Fruit fly (Drosophila melanogaster): ENCODE data around the gene Sk1.
A peak's percentile ranks its signal among the peaks of the same experiment; 100 is the strongest.

The Sk1 gene

dm6 chrX:11458912-11459836 lies 16.8 kb downstream of the Sk1 start, which contains the start of gene CG43155:
Gene CG43155, plus strand, starts transcription at chrX:11459786.
- TF ChIP-seq CG8478 (optimal IDR thresholded peaks at IDR 0.05) = no peak
- TF ChIP-seq CTCF (optimal IDR thresholded peaks at IDR 0.05) = peak in 1 of 2 experiments; percentile 4

dm6 chrX:11464047-11464446 lies 21.7 kb downstream of the Sk1 start:
- TF ChIP-seq CG8478 (optimal IDR thresholded peaks at IDR 0.05) (no peak), CTCF (optimal IDR thresholded peaks at IDR 0.05) (no peak)

DNA sequence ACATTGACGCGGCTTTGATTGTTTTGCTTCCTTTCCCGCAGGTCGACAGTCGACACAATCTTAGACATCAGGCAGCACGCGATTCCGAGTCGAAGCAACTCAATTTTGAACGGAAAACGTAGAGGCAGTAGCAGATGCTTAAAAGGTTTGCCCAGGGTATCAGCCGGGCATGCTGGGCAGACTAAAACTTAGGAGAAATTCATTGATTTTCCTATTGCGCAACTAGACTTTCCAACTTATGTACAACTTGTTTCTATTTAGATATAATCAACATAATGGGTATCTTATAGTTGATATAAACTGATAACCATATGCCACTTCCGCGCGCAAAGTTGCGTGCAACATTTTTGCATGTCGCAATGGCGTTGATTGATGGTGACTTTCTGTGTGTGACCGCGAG lies 24.4 kb downstream of the Sk1 start:
- TF ChIP-seq CTCF (optimal IDR thresholded peaks at IDR 0.05) = no peak

- no peak for TF ChIP-seq CTCF (optimal IDR thresholded peaks at IDR 0.05)
- TF ChIP-seq CG8478 (optimal IDR thresholded peaks at IDR 0.05) = no peak
Measured at dm6 chrX:11468304-11468703, 26.0 kb downstream of the Sk1 start.

DNA sequence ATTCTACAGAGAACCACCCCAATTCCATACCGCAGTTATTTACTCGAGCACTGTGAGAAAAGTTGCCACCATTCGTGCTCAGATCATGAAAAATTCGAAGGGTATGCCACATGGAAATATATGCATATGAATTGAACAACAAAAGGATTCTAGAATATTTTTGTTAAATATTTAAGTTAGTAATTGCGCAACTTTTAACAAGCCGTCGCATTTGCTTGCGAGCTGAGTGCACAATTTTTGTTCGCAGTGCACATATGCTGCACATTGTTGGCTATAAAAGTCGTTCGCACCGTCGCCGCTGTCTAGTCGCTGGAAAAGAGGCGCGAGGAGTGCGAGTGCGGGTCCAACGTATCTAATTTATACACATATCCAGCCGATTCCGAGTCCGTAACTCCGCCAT lies 34.4 kb downstream of the Sk1 start, which contains the start of gene Cyp4g15:
Gene Cyp4g15, plus strand, starts transcription at position 301 of the 400 bp plus-strand sequence.
- TF ChIP-seq CTCF (optimal IDR thresholded peaks at IDR 0.05) = no peak
- no peak for TF ChIP-seq CG8478 (optimal IDR thresholded peaks at IDR 0.05)

dm6 chrX:11483297-11483696 lies 41.0 kb downstream of the Sk1 start, which contains the start of gene Uba5:
Gene Uba5, plus strand, starts transcription at chrX:11483518.
- TF ChIP-seq CTCF (optimal IDR thresholded peaks at IDR 0.05) = peak; percentile 3 to 27
- TF ChIP-seq CG8478 (optimal IDR thresholded peaks at IDR 0.05) = no peak

- TF ChIP-seq CG8478 (optimal IDR thresholded peaks at IDR 0.05) (no peak), CTCF (optimal IDR thresholded peaks at IDR 0.05) (no peak)
Measured at dm6 chrX:11485075-11485474, 42.7 kb downstream of the Sk1 start, which contains the start of gene Spase25. Gene Spase25, plus strand, starts transcription at chrX:11485250.

dm6 chrX:11491473-11491872 lies 49.1 kb downstream of the Sk1 start, which contains the start of gene CG33235:
Gene CG33235, minus strand, starts transcription at chrX:11491573.
- TF ChIP-seq CTCF (optimal IDR thresholded peaks at IDR 0.05) (no peak), CG8478 (optimal IDR thresholded peaks at IDR 0.05) (no peak)

- TF ChIP-seq CTCF (optimal IDR thresholded peaks at IDR 0.05) (no peak), CG8478 (optimal IDR thresholded peaks at IDR 0.05) (no peak)
Measured at dm6 chrX:11492205-11492604, 49.9 kb downstream of the Sk1 start.

dm6 chrX:11492916-11493590 lies 50.7 kb downstream of the Sk1 start, which contains the start of gene Drak:
Gene Drak, plus strand, starts transcription at chrX:11493135.
- TF ChIP-seq CTCF (optimal IDR thresholded peaks at IDR 0.05) (no peak), CG8478 (optimal IDR thresholded peaks at IDR 0.05) (no peak)

- no peak for TF ChIP-seq CTCF (optimal IDR thresholded peaks at IDR 0.05)
Measured at dm6 chrX:11494731-11495277, 52.5 kb downstream of the Sk1 start.

dm6 chrX:11495474-11495873 lies 53.1 kb downstream of the Sk1 start:
- TF ChIP-seq CTCF (optimal IDR thresholded peaks at IDR 0.05) = no peak
- no peak for TF ChIP-seq CG8478 (optimal IDR thresholded peaks at IDR 0.05)

Data from S2 (cell line).